Worm (Caenorhabditis elegans) whole organism, L2 larva: ENCODE data around the gene F21D9.4.

ENCODE experiments used
- C34F6.9 ChIP-seq: fragments of 150-350 bp; optimal IDR thresholded peaks from 2 replicates; lab custom pipeline; 2014; ENCODE audit warnings: missing biosample characterization, missing genetic modification characterization
- ZK546.5 ChIP-seq: sonication (generic microtip); optimal IDR thresholded peaks from 2 replicates; lab custom pipeline; 2017; ENCODE audit warnings: missing biosample characterization, missing genetic modification characterization
- ama-1 ChIP-seq: fragments of 150-350 bp; optimal IDR thresholded peaks from 2 replicates; lab custom pipeline; 2018; ENCODE audit warnings: inconsistent platforms
- ceh-16 ChIP-seq: fragments of 150-350 bp; optimal IDR thresholded peaks from 2 replicates; lab custom pipeline; 2014; ENCODE audit warnings: missing biosample characterization, missing genetic modification characterization
- elt-3 ChIP-seq: sonication (generic microtip); optimal IDR thresholded peaks from 2 replicates; lab custom pipeline; 2017; ENCODE audit warnings: missing biosample characterization, missing genetic modification characterization
- lin-13 ChIP-seq: fragments of 150-350 bp; optimal IDR thresholded peaks from 2 replicates; lab custom pipeline; 2014; ENCODE audit warnings: missing biosample characterization, missing genetic modification reagents, missing genetic modification characterization
- lsy-2 ChIP-seq, 2 experiments: fragments of 150-350 bp in 1 of 2; sonication (generic microtip) in 1 of 2; optimal IDR thresholded peaks; 2 replicates each; lab custom pipeline; 2014 to 2017; ENCODE audit warnings: missing biosample characterization in 2 of 2, missing genetic modification characterization in 2 of 2
- mab-5 ChIP-seq: fragments of 150-350 bp; optimal IDR thresholded peaks from 2 replicates; lab custom pipeline; 2014; ENCODE audit warnings: missing biosample characterization, missing genetic modification characterization
- mdl-1 ChIP-seq, 2 experiments: fragments of 150-350 bp in 1 of 2; sonication (generic microtip) in 1 of 2; optimal IDR thresholded peaks; 2 replicates each; lab custom pipeline; 2017; ENCODE audit warnings: missing biosample characterization in 2 of 2, missing genetic modification characterization in 2 of 2
- nhr-12 ChIP-seq: fragments of 150-350 bp; optimal IDR thresholded peaks from 2 replicates; lab custom pipeline; 2014; ENCODE audit warnings: missing biosample characterization, missing genetic modification characterization
- snpc-4 ChIP-seq: fragments of 150-350 bp; optimal IDR thresholded peaks from 2 replicates; lab custom pipeline; 2014; ENCODE audit warnings: missing biosample characterization, missing genetic modification characterization
- unc-62 ChIP-seq: fragments of 150-350 bp; optimal IDR thresholded peaks from 2 replicates; lab custom pipeline; 2014; ENCODE audit warnings: missing biosample characterization, missing genetic modification reagents, missing genetic modification characterization

DNA sequence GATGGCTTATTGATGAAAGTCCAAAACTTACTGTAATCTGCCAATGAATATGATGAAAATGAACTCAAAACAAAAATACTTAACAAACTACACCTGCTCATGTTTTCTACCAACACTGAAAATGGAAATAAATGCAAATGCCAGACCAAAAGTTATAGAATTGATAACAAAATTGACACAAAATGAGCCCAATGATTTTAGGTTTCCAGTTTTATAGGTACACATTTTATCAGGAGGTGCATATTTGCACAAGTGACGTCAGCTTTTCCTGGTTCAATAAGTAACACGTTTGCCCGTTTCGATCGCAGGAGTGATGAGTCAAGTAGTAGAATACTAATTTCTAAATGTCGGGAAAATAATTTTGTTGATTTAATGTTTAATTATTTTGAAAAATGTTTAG lies 43.1 kb downstream of the F21D9.4 start, which contains the start of gene F55C9.6:
- TF ChIP-seq C34F6.9 (tag; lab: Kevin White, UChicago) (no peak), mdl-1 (tag; optimal IDR thresholded peaks at IDR 0.05; lab: Kevin White, UChicago) (no peak), snpc-4 (no peak), ZK546.5 (no peak), ama-1 (no peak), unc-62 (no peak), ceh-16 (tag; lab: Kevin White, UChicago) (no peak), lin-13 (no peak), mab-5 (tag; lab: Kevin White, UChicago) (no peak), nhr-12 (tag; lab: Kevin White, UChicago) (no peak), lsy-2 (tag; optimal IDR thresholded peaks at IDR 0.05; lab: Kevin White, UChicago) (no peak), elt-3 (tag; lab: Kevin White, UChicago) (no peak)
